Fruit fly (Drosophila melanogaster): ENCODE data around the gene CG14024.

The CG14024 gene

DNA sequence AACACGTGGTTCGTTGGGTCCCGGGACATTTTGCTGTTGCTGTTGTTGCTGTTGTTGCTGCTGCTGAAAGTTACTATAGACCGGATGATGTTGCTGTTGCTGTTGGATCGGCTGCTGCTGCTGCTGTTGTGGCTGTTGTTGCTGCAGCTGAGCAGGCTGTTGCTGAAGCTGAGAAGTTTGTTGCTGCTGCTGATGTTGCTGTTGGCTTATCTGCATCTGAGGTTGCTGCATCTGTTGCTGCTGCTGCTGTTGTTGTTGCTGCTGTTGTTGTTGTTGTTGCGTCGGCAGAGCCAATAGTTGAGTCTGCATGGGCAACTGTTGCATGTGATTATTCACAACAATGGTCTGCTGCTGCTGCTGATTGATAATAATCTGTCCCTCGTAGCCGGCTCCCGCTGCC, 6.3 kb upstream of the CG14024 start:
- no peak for TF ChIP-seq CG7045 (GFP tag; optimal IDR thresholded peaks at IDR 0.05)
- TF ChIP-seq cnc (optimal IDR thresholded peaks at IDR 0.05), result no peak
- no peak for TF ChIP-seq CG5204 (GFP tag; optimal IDR thresholded peaks at IDR 0.05)
- TF ChIP-seq Hr96 (GFP tag; optimal IDR thresholded peaks at IDR 0.05), result no peak
- no peak for TF ChIP-seq pad (GFP tag; optimal IDR thresholded peaks at IDR 0.05)
- TF ChIP-seq bab1 (GFP tag; optimal IDR thresholded peaks at IDR 0.05), result no peak
- no peak for TF ChIP-seq CG12768 (GFP tag; optimal IDR thresholded peaks at IDR 0.05)
- TF ChIP-seq Crg-1 (GFP tag; optimal IDR thresholded peaks at IDR 0.05), result no peak
- no peak for TF ChIP-seq tj (GFP tag; optimal IDR thresholded peaks at IDR 0.05)
- TF ChIP-seq CG7101 (tag; optimal IDR thresholded peaks at IDR 0.05), result no peak
- no peak for TF ChIP-seq CG1620 (GFP tag; optimal IDR thresholded peaks at IDR 0.05)
- no peak for TF ChIP-seq kay (GFP tag; ENCODE audit: borderline replicate concordance)

- no peak for TF ChIP-seq pad (GFP tag; optimal IDR thresholded peaks at IDR 0.05)
- no peak for TF ChIP-seq CG11617 (GFP tag; optimal IDR thresholded peaks at IDR 0.05)
- TF ChIP-seq CG1620 (GFP tag; optimal IDR thresholded peaks at IDR 0.05), result no peak
- no peak for TF ChIP-seq Clk (GFP tag; optimal IDR thresholded peaks at IDR 0.05)
- no peak for TF ChIP-seq cic (GFP tag; optimal IDR thresholded peaks at IDR 0.05)
- no peak for TF ChIP-seq Hr96 (GFP tag; optimal IDR thresholded peaks at IDR 0.05)
Observed at dm6 chr2L:5320063-5320462, 5.4 kb upstream of the CG14024 start.

DNA sequence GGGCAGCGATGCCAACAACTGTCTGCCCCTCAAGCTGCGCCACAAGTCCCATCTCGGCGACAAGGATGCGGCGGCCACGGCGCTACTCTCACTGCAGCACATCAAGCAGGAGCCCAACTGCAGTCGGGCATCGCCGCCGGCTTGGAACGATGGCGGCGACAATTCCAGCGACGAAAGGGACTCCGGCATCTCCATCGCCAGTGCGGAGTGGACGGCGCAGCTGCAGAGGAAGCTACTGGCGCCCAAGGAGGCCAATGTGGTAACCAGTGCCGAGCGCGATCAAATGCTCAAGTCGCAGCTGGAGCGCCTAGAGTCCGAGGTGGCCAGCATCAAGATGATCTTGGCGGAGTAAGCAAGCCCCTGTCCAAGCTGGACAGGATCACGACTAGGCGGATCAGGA, 5.3 kb downstream of the CG14024 start:
- TF ChIP-seq Crg-1 (GFP tag; optimal IDR thresholded peaks at IDR 0.05) (no peak), ovo (GFP tag; optimal IDR thresholded peaks at IDR 0.05) (no peak), kay (GFP tag; ENCODE audit: borderline replicate concordance) (no peak)

DNA sequence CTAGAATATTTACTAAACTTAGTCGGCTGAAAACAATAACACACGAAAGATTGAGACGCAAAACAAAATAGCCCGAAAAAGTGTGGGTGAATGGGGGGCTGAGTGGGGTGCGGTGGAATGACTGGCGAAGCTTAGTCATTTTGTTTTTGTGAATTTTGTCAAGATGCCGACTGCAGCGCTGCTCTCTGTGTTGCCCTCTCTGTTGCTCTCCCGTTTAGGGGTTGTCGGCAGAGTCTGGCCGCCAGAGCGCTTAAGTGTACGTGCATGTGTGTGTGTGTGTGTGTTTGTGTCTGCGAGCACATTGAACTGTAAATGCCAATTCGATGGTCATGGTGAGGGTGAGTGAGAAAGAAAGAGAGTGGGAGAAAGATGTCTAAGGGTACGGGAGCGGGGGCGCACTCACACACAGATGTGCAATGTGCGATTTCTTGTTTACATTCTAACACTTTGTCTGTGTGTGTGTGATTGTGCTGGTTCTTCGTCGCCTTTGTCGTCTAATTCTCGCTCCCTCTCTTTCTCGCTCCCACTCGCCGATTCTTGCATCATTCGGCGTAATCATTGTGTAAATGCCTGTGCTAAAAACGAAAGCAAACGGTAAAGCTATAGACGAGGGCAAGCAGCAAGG, 8.2 kb downstream of the CG14024 start:
- TF ChIP-seq Crg-1 (GFP tag; optimal IDR thresholded peaks at IDR 0.05), result no peak
- peak; percentile 47 for TF ChIP-seq CG11617 (GFP tag; optimal IDR thresholded peaks at IDR 0.05)
- peak; percentile 22 for TF ChIP-seq CG1620 (GFP tag; optimal IDR thresholded peaks at IDR 0.05)
- TF ChIP-seq pad (GFP tag; optimal IDR thresholded peaks at IDR 0.05), result peak; percentile 50
- TF ChIP-seq Mnt (GFP tag; optimal IDR thresholded peaks at IDR 0.05), result peak; percentile 95
- peak; percentile 66 for TF ChIP-seq CG33017 (tag; optimal IDR thresholded peaks at IDR 0.05)
- TF ChIP-seq toe (GFP tag; optimal IDR thresholded peaks at IDR 0.05), result peak; percentile 43
- peak; percentile 21 for TF ChIP-seq CG14711 (tag; optimal IDR thresholded peaks at IDR 0.05)
- peak; percentile 51 for TF ChIP-seq tj (GFP tag; optimal IDR thresholded peaks at IDR 0.05)
- peak; percentile 84 for TF ChIP-seq CG12768 (GFP tag; optimal IDR thresholded peaks at IDR 0.05)
- TF ChIP-seq CG5204 (GFP tag; optimal IDR thresholded peaks at IDR 0.05), result no peak
- peak; percentile 98 for TF ChIP-seq cic (GFP tag; optimal IDR thresholded peaks at IDR 0.05)
- TF ChIP-seq Clk (GFP tag; optimal IDR thresholded peaks at IDR 0.05), result peak; percentile 58
- peak; percentile 98 for TF ChIP-seq kay (GFP tag; ENCODE audit: borderline replicate concordance)
- TF ChIP-seq CG7045 (GFP tag; optimal IDR thresholded peaks at IDR 0.05), result peak; percentile 49
- TF ChIP-seq cnc (optimal IDR thresholded peaks at IDR 0.05), result peak in 1 of 2 experiments; percentile 14
- TF ChIP-seq CG7101 (tag; optimal IDR thresholded peaks at IDR 0.05), result peak; percentile 42
- peak; percentile 33 for TF ChIP-seq Hr96 (GFP tag; optimal IDR thresholded peaks at IDR 0.05)
- no peak for TF ChIP-seq bab1 (GFP tag; optimal IDR thresholded peaks at IDR 0.05)
- TF ChIP-seq ovo (GFP tag; optimal IDR thresholded peaks at IDR 0.05), result peak; percentile 2

DNA sequence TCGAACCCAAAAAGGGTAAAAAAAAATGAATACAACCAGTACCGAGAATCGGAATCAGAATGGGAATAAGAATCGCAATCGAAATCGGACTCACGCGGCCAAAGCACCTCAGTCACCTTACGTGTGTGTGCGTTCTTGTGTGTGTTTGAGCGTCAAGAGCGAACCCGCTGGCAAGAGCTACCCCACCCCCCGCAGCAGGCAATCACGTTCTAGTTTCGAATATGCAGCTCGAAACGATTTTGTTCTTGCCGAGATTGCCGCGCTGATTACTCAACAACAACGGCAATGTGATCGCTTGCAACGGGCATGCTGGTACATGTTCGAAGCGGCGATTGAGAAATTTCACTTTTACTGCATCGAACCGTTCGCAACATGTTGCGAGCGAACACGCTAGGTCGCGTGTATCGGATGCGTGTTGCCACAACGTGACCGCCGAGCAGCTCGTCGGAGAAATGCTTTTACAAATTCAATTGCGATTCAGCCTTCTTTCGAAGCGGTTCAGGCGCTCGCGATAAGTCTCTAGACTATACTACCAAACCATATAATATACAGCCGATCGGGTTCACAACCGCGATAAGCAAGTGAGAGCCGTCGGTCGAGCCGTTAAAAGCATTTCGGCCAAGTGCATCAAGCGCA, 9.3 kb downstream of the CG14024 start:
- TF ChIP-seq cic (GFP tag; optimal IDR thresholded peaks at IDR 0.05), result peak; percentile 99
- no peak for TF ChIP-seq CG33017 (tag; optimal IDR thresholded peaks at IDR 0.05)
- peak; percentile 22 for TF ChIP-seq Hr96 (GFP tag; optimal IDR thresholded peaks at IDR 0.05)
- TF ChIP-seq pad (GFP tag; optimal IDR thresholded peaks at IDR 0.05), result peak; percentile 29
- no peak for TF ChIP-seq Crg-1 (GFP tag; optimal IDR thresholded peaks at IDR 0.05)
- TF ChIP-seq toe (GFP tag; optimal IDR thresholded peaks at IDR 0.05), result peak; percentile 63
- peak; percentile 98 for TF ChIP-seq kay (GFP tag; ENCODE audit: borderline replicate concordance)
- TF ChIP-seq CG14711 (tag; optimal IDR thresholded peaks at IDR 0.05), result no peak
- TF ChIP-seq tj (GFP tag; optimal IDR thresholded peaks at IDR 0.05), result peak; percentile 93
- no peak for TF ChIP-seq CG11617 (GFP tag; optimal IDR thresholded peaks at IDR 0.05)
- TF ChIP-seq CG12768 (GFP tag; optimal IDR thresholded peaks at IDR 0.05), result peak; percentile 91
- no peak for TF ChIP-seq CG7101 (tag; optimal IDR thresholded peaks at IDR 0.05)
- TF ChIP-seq CG7045 (GFP tag; optimal IDR thresholded peaks at IDR 0.05), result no peak
- TF ChIP-seq CG5204 (GFP tag; optimal IDR thresholded peaks at IDR 0.05), result no peak
- peak; percentile 4 for TF ChIP-seq bab1 (GFP tag; optimal IDR thresholded peaks at IDR 0.05)
- no peak for TF ChIP-seq cnc (optimal IDR thresholded peaks at IDR 0.05)
- TF ChIP-seq Clk (GFP tag; optimal IDR thresholded peaks at IDR 0.05), result peak; percentile 91
- TF ChIP-seq ovo (GFP tag; optimal IDR thresholded peaks at IDR 0.05), result peak; percentile 56
- no peak for TF ChIP-seq CG1620 (GFP tag; optimal IDR thresholded peaks at IDR 0.05)
- peak; percentile 91 for TF ChIP-seq Mnt (GFP tag; optimal IDR thresholded peaks at IDR 0.05)

DNA sequence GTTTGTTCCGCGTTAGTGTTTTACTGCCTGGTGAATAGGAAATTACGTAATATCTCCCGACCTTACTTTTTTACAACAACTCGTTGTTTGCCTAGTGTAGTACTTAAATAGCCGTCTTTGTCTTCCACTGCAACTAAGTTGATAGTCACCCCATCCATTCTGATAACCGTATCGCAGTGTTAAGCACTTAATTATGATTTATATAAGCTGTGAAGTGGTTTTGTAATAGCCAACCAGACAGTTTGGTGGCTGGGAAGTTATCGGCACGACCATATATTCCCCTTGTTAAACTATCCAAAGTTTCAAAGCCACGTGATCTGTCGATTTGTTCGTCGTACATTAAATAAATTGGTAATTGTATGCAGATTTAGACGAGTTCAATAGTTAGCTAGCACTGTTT, 10.3 kb downstream of the CG14024 start:
- TF ChIP-seq Hr96 (GFP tag; optimal IDR thresholded peaks at IDR 0.05) (peak; percentile 37), CG5204 (GFP tag; optimal IDR thresholded peaks at IDR 0.05) (no peak), ovo (GFP tag; optimal IDR thresholded peaks at IDR 0.05) (peak; percentile 11), bab1 (GFP tag; optimal IDR thresholded peaks at IDR 0.05) (no peak), CG14711 (tag; optimal IDR thresholded peaks at IDR 0.05) (peak; percentile 30), CG12768 (GFP tag; optimal IDR thresholded peaks at IDR 0.05) (peak; percentile 24), CG33017 (tag; optimal IDR thresholded peaks at IDR 0.05) (peak; percentile 11), pad (GFP tag; optimal IDR thresholded peaks at IDR 0.05) (no peak), tj (GFP tag; optimal IDR thresholded peaks at IDR 0.05) (no peak), CG11617 (GFP tag; optimal IDR thresholded peaks at IDR 0.05) (no peak), Clk (GFP tag; optimal IDR thresholded peaks at IDR 0.05) (no peak), kay (GFP tag; ENCODE audit: borderline replicate concordance) (peak; percentile 92), CG1620 (GFP tag; optimal IDR thresholded peaks at IDR 0.05) (no peak), cnc (optimal IDR thresholded peaks at IDR 0.05) (no peak), cic (GFP tag; optimal IDR thresholded peaks at IDR 0.05) (peak; percentile 67), Crg-1 (GFP tag; optimal IDR thresholded peaks at IDR 0.05) (peak; percentile 32), Mnt (GFP tag; optimal IDR thresholded peaks at IDR 0.05) (peak; percentile 15), CG7045 (GFP tag; optimal IDR thresholded peaks at IDR 0.05) (peak; percentile 24), toe (GFP tag; optimal IDR thresholded peaks at IDR 0.05) (no peak), CG7101 (tag; optimal IDR thresholded peaks at IDR 0.05) (peak; percentile 47)
